Fruit fly (Drosophila melanogaster) whole organism, embryonic: ENCODE results near the gene Plzf.

ENCODE experiments used
- Asciz ChIP-seq: fragments of 200-800 bp; sonication (Bioruptor generic); optimal IDR thresholded peaks from 2 replicates; lab custom pipeline; 2017; ENCODE audit warnings: missing biosample characterization, mild to moderate bottlenecking, missing genetic modification characterization, missing genetic modification reagents
- B-H2 ChIP-seq: fragments of 200-800 bp; sonication (Bioruptor generic); optimal IDR thresholded peaks from 2 replicates; lab custom pipeline; 2018; ENCODE audit warnings: missing biosample characterization, mild to moderate bottlenecking, missing genetic modification characterization
- Bteb2 ChIP-seq: fragments of 200-800 bp; sonication (Bioruptor generic); optimal IDR thresholded peaks from 2 replicates; lab custom pipeline; 2016; ENCODE audit warnings: missing biosample characterization, missing genetic modification characterization
- CG10431 ChIP-seq: fragments of 200-800 bp; sonication (Bioruptor generic); optimal IDR thresholded peaks from 3 replicates; lab custom pipeline; 2018; ENCODE audit warnings: missing biosample characterization, mild to moderate bottlenecking, missing genetic modification characterization
- CG10462 ChIP-seq: fragments of 200-800 bp; sonication (Bioruptor generic); optimal IDR thresholded peaks from 2 replicates; lab custom pipeline; 2016; ENCODE audit warnings: missing biosample characterization, missing genetic modification characterization
- CG10654 ChIP-seq: fragments of 200-800 bp; sonication (Bioruptor generic); optimal IDR thresholded peaks from 2 replicates; lab custom pipeline; 2016; ENCODE audit warnings: missing biosample characterization, missing genetic modification characterization
- CG12236 ChIP-seq: fragments of 200-800 bp; sonication (Bioruptor generic); optimal IDR thresholded peaks from 2 replicates; lab custom pipeline; 2016; ENCODE audit warnings: missing biosample characterization, missing genetic modification characterization
- CG16815 ChIP-seq: fragments of 200-800 bp; sonication (Bioruptor generic); optimal IDR thresholded peaks from 3 replicates; lab custom pipeline; 2017; ENCODE audit warnings: missing biosample characterization, mild to moderate bottlenecking, missing genetic modification characterization
- CG18599 ChIP-seq: fragments of 200-800 bp; sonication (Bioruptor generic); optimal IDR thresholded peaks from 3 replicates; lab custom pipeline; 2017; ENCODE audit warnings: missing biosample characterization, missing genetic modification characterization, mild to moderate bottlenecking, moderate library complexity, missing genetic modification reagents
- CG18764 ChIP-seq: fragments of 200-800 bp; sonication (Bioruptor generic); optimal IDR thresholded peaks from 3 replicates; lab custom pipeline; 2016; ENCODE audit warnings: missing biosample characterization, missing genetic modification characterization
- CG2129 ChIP-seq: fragments of 200-800 bp; sonication (Bioruptor generic); IDR thresholded peaks from 2 replicates; pipeline ENCODE4 v1.3.6; 2022; ENCODE audit warnings: missing biosample characterization, missing genetic modification characterization; ENCODE audit not compliant: partially characterized antibody
- CG31388 ChIP-seq: fragments of 200-800 bp; sonication (Bioruptor generic); optimal IDR thresholded peaks from 2 replicates; lab custom pipeline; 2016; ENCODE audit warnings: missing biosample characterization, missing genetic modification characterization
- CG34376 ChIP-seq: fragments of 200-800 bp; sonication (Bioruptor generic); optimal IDR thresholded peaks from 2 replicates; lab custom pipeline; 2018; ENCODE audit warnings: missing biosample characterization, mild to moderate bottlenecking, missing genetic modification characterization
- CG4328 ChIP-seq: fragments of 200-800 bp; sonication (Bioruptor generic); optimal IDR thresholded peaks from 3 replicates; lab custom pipeline; 2017; ENCODE audit warnings: missing biosample characterization, missing genetic modification reagents, missing genetic modification characterization
- CG4360 ChIP-seq: fragments of 200-800 bp; sonication (Bioruptor generic); IDR thresholded peaks from 2 replicates; pipeline ENCODE4 v1.3.6; 2022; ENCODE audit warnings: missing biosample characterization, missing genetic modification characterization
- Camta ChIP-seq: fragments of 200-800 bp; sonication (Bioruptor generic); optimal IDR thresholded peaks from 2 replicates; lab custom pipeline; 2016; ENCODE audit warnings: missing biosample characterization, missing genetic modification characterization
- Dip3 ChIP-seq: fragments of 200-800 bp; sonication (Bioruptor generic); optimal IDR thresholded peaks from 3 replicates; lab custom pipeline; 2016; ENCODE audit warnings: missing biosample characterization, missing genetic modification characterization
- Ets65A ChIP-seq: fragments of 200-800 bp; sonication (Bioruptor generic); peaks from one replicate; lab custom pipeline; 2016; ENCODE audit warnings: missing biosample characterization, missing genetic modification characterization
- Hand ChIP-seq: fragments of 200-800 bp; sonication (Bioruptor generic); optimal IDR thresholded peaks from 2 replicates; lab custom pipeline; 2017; ENCODE audit warnings: mild to moderate bottlenecking, missing biosample characterization, missing genetic modification reagents, missing genetic modification characterization
- Hey ChIP-seq: fragments of 200-800 bp; sonication (Bioruptor generic); optimal IDR thresholded peaks from 3 replicates; lab custom pipeline; 2018; ENCODE audit warnings: missing biosample characterization, mild to moderate bottlenecking, missing genetic modification characterization
- Med ChIP-seq: fragments of 200-800 bp; sonication (Bioruptor generic); peaks from one replicate; lab custom pipeline; 2016; ENCODE audit warnings: missing biosample characterization, missing genetic modification characterization, mild to moderate bottlenecking, inconsistent platforms, moderate library complexity
- NFAT ChIP-seq: fragments of 200-800 bp; sonication (Bioruptor generic); IDR thresholded peaks from 2 replicates; pipeline ENCODE4 v1.3.6; 2022; ENCODE audit warnings: missing biosample characterization, missing genetic modification characterization
- Nf-YB ChIP-seq: fragments of 200-800 bp; sonication (Bioruptor generic); optimal IDR thresholded peaks from 3 replicates; lab custom pipeline; 2019; ENCODE audit warnings: missing biosample characterization, mild to moderate bottlenecking, missing genetic modification characterization, moderate library complexity
- Nf-YC ChIP-seq: fragments of 200-800 bp; optimal IDR thresholded peaks from 3 replicates; lab custom pipeline; 2019; ENCODE audit warnings: missing biosample characterization, mild to moderate bottlenecking, missing genetic modification characterization, moderate library complexity
- Oli ChIP-seq: fragments of 200-800 bp; sonication (Bioruptor generic); optimal IDR thresholded peaks from 2 replicates; lab custom pipeline; 2018; ENCODE audit warnings: missing biosample characterization, mild to moderate bottlenecking, missing genetic modification characterization, moderate library complexity
- PHDP ChIP-seq: fragments of 200-800 bp; sonication (Bioruptor generic); optimal IDR thresholded peaks from 3 replicates; lab custom pipeline; 2018; ENCODE audit warnings: missing biosample characterization, mild to moderate bottlenecking, missing genetic modification characterization, moderate library complexity
- Pdp1 ChIP-seq, 2 experiments: fragments of 200-800 bp; sonication (Bioruptor generic); optimal IDR thresholded peaks; 3 replicates each; lab custom pipeline; 2016; ENCODE audit warnings: missing biosample characterization in 2 of 2, missing genetic modification characterization in 2 of 2, mild to moderate bottlenecking in 1 of 2, moderate library complexity in 1 of 2
- Scr ChIP-seq: fragments of 200-800 bp; sonication (Bioruptor generic); IDR thresholded peaks from 2 replicates; pipeline ENCODE4 v1.3.6; 2022; ENCODE audit warnings: missing biosample characterization, missing genetic modification characterization; ENCODE audit not compliant: partially characterized antibody
- Spps ChIP-seq: fragments of 200-800 bp; sonication (Bioruptor generic); optimal IDR thresholded peaks from 2 replicates; lab custom pipeline; 2018; ENCODE audit warnings: missing biosample characterization, mild to moderate bottlenecking, missing genetic modification characterization
- Vsx1 ChIP-seq: fragments of 200-800 bp; sonication (Bioruptor generic); optimal IDR thresholded peaks from 2 replicates; lab custom pipeline; 2017; ENCODE audit warnings: missing biosample characterization, mild to moderate bottlenecking, missing genetic modification characterization, missing genetic modification reagents
- br ChIP-seq: fragments of >200 bp; optimal IDR thresholded peaks from 2 replicates; lab custom pipeline; 2017
- chinmo ChIP-seq: fragments of 200-800 bp; sonication (Bioruptor generic); IDR thresholded peaks from 4 replicates; pipeline ENCODE4 v1.3.6; 2022; ENCODE audit warnings: missing biosample characterization, missing genetic modification characterization; ENCODE audit not compliant: partially characterized antibody
- cwo ChIP-seq: fragments of 200-800 bp; sonication (Bioruptor generic); optimal IDR thresholded peaks from 3 replicates; lab custom pipeline; 2017; ENCODE audit warnings: missing biosample characterization, missing genetic modification characterization, mild to moderate bottlenecking, moderate library complexity, missing genetic modification reagents
- dan ChIP-seq: fragments of 200-800 bp; sonication (Bioruptor generic); IDR thresholded peaks from 2 replicates; pipeline ENCODE4 v1.3.6; 2022; ENCODE audit warnings: missing biosample characterization, missing genetic modification characterization
- exex ChIP-seq: fragments of 200-800 bp; sonication (Bioruptor generic); optimal IDR thresholded peaks from 4 replicates; lab custom pipeline; 2018; ENCODE audit warnings: missing biosample characterization, mild to moderate bottlenecking, missing genetic modification characterization, moderate library complexity
- grau ChIP-seq: fragments of 200-800 bp; optimal IDR thresholded peaks from 3 replicates; lab custom pipeline; 2019; ENCODE audit warnings: missing biosample characterization, mild to moderate bottlenecking, missing genetic modification characterization, moderate library complexity
- grn ChIP-seq: fragments of 200-800 bp; sonication (Bioruptor generic); optimal IDR thresholded peaks from 3 replicates; lab custom pipeline; 2017; ENCODE audit warnings: missing biosample characterization, missing genetic modification characterization
- gro ChIP-seq: fragments of 200-800 bp; sonication (Bioruptor generic); optimal IDR thresholded peaks from 2 replicates; lab custom pipeline; 2016; ENCODE audit warnings: missing biosample characterization, missing genetic modification characterization
- hb ChIP-seq: fragments of 200-800 bp; sonication (Bioruptor generic); IDR thresholded peaks from 3 replicates; pipeline ENCODE4 v1.3.6; 2022; ENCODE audit warnings: missing biosample characterization, missing genetic modification characterization; ENCODE audit not compliant: partially characterized antibody
- insv ChIP-seq, 2 experiments: fragments of 200-800 bp; sonication (Bioruptor generic); optimal IDR thresholded peaks; 3 replicates each; lab custom pipeline; 2016 to 2018; ENCODE audit warnings: missing biosample characterization in 2 of 2, missing genetic modification characterization in 2 of 2
- kni ChIP-seq: fragments of 200-800 bp; sonication (Bioruptor generic); optimal IDR thresholded peaks from 3 replicates; lab custom pipeline; 2017; ENCODE audit warnings: mild to moderate bottlenecking, missing biosample characterization, missing genetic modification reagents, missing genetic modification characterization
- mirr ChIP-seq: fragments of 200-800 bp; sonication (Bioruptor generic); optimal IDR thresholded peaks from 3 replicates; lab custom pipeline; 2018; ENCODE audit warnings: missing biosample characterization, mild to moderate bottlenecking, missing genetic modification characterization
- p53 ChIP-seq: fragments of 200-800 bp; sonication (Bioruptor generic); optimal IDR thresholded peaks from 2 replicates; lab custom pipeline; 2016; ENCODE audit warnings: missing biosample characterization, missing genetic modification characterization
- pros ChIP-seq: fragments of 200-800 bp; sonication (Bioruptor generic); optimal IDR thresholded peaks from 3 replicates; lab custom pipeline; 2019; ENCODE audit warnings: missing biosample characterization, mild to moderate bottlenecking, missing genetic modification characterization, moderate library complexity
- sd ChIP-seq: fragments of 200-800 bp; sonication (Bioruptor generic); optimal IDR thresholded peaks from 3 replicates; lab custom pipeline; 2018; ENCODE audit warnings: missing biosample characterization, mild to moderate bottlenecking, missing genetic modification characterization, moderate library complexity
- sens ChIP-seq: fragments of 200-800 bp; sonication (Bioruptor generic); peaks from one replicate; lab custom pipeline; 2016; ENCODE audit warnings: missing biosample characterization, missing genetic modification characterization
- sug ChIP-seq: fragments of 200-800 bp; optimal IDR thresholded peaks from 2 replicates; lab custom pipeline; 2019; ENCODE audit warnings: missing biosample characterization, mild to moderate bottlenecking, missing genetic modification characterization, moderate library complexity
- toy ChIP-seq: fragments of 200-800 bp; sonication (Bioruptor generic); IDR thresholded peaks from 2 replicates; pipeline ENCODE4 v1.3.6; 2022; ENCODE audit warnings: missing biosample characterization, missing genetic modification characterization
- tup ChIP-seq: fragments of 200-800 bp; sonication (Bioruptor generic); optimal IDR thresholded peaks from 2 replicates; lab custom pipeline; 2016; ENCODE audit warnings: missing biosample characterization, mild to moderate bottlenecking, missing genetic modification characterization, moderate library complexity
- vnd ChIP-seq: fragments of 200-800 bp; sonication (Bioruptor generic); IDR thresholded peaks from 3 replicates; pipeline ENCODE4 v1.3.6; 2022; ENCODE audit warnings: missing biosample characterization, missing genetic modification characterization; ENCODE audit not compliant: partially characterized antibody

Plzf gene

dm6 chr2L:12030552-12031131 is 18.1 kb downstream of the Plzf start:
- TF ChIP-seq Med (GFP tag; lab: Kevin White, UChicago) (peak; percentile 12), vnd (peak; percentile 44; the same call in 1 of the 3 replicates), Bteb2 (GFP tag; lab: Kevin White, UChicago) (no peak), Pdp1 (GFP tag; optimal IDR thresholded peaks at IDR 0.05; lab: Kevin White, UChicago) (no peak), Oli (tag; lab: Kevin White, UChicago) (no peak), Dip3 (GFP tag; lab: Kevin White, UChicago) (no peak), cwo (GFP tag; lab: Kevin White, UChicago) (peak; percentile 74), CG10654 (GFP tag; lab: Kevin White, UChicago) (no peak), br (lab: Kevin White, UChicago) (no peak), Nf-YB (GFP tag; lab: Kevin White, UChicago) (peak; percentile 58), CG18764 (no peak), gro (GFP tag; lab: Kevin White, UChicago) (peak; percentile 9), Ets65A (GFP tag; lab: Kevin White, UChicago) (no peak), Camta (no peak), grn (GFP tag; lab: Kevin White, UChicago) (peak; percentile 95), CG18599 (GFP tag; lab: Kevin White, UChicago) (peak; percentile 4), sug (peak; percentile 74), PHDP (tag; lab: Kevin White, UChicago) (peak; percentile 9), kni (GFP tag; lab: Kevin White, UChicago) (no peak), B-H2 (GFP tag; lab: Kevin White, UChicago) (peak; percentile 10), dan (GFP tag; lab: Robert Waterston, UW) (no peak), p53 (no peak), CG12236 (no peak), pros (GFP tag; lab: Kevin White, UChicago) (no peak), CG4328 (GFP tag; lab: Kevin White, UChicago) (no peak), tup (no peak), sd (tag; lab: Kevin White, UChicago) (peak; percentile 87), CG16815 (GFP tag; lab: Kevin White, UChicago) (no peak), toy (GFP tag; lab: Robert Waterston, UW) (no peak), insv (GFP tag; optimal IDR thresholded peaks at IDR 0.05; lab: Kevin White, UChicago) (no peak), Asciz (GFP tag; lab: Kevin White, UChicago) (no peak), Nf-YC (tag; lab: Kevin White, UChicago) (peak; percentile 53), CG34376 (GFP tag; lab: Kevin White, UChicago) (peak; percentile 82), NFAT (0 out of 2 replicates have a peak, but pooled peaks have one; percentile 7), exex (tag; lab: Kevin White, UChicago) (peak; percentile 96), CG10431 (GFP tag; lab: Kevin White, UChicago) (no peak), chinmo (GFP tag; lab: Robert Waterston, UW) (0 out of 4 replicates have a peak, but pooled peaks have one; percentile 48), mirr (GFP tag; lab: Kevin White, UChicago) (peak; percentile 15)

dm6 chr2L:12029594-12030197 is 19.0 kb downstream of the Plzf start:
- TF ChIP-seq Vsx1 (GFP tag; lab: Kevin White, UChicago) (peak; percentile 25), CG2129 (no peak), CG31388 (GFP tag; lab: Kevin White, UChicago) (no peak), Hey (tag; lab: Kevin White, UChicago) (peak; percentile 7), hb (no peak), Scr (GFP tag; lab: Robert Waterston, UW) (no peak), CG4360 (GFP tag; lab: Robert Waterston, UW) (no peak), Spps (no peak), Camta (no peak), sens (GFP tag; lab: Kevin White, UChicago) (peak; percentile 33), CG10462 (GFP tag; lab: Kevin White, UChicago) (no peak), grau (tag; lab: Kevin White, UChicago) (peak; percentile 2), Hand (GFP tag; lab: Kevin White, UChicago) (no peak), Med (GFP tag; lab: Kevin White, UChicago) (peak; percentile 45)
